Worm (Caenorhabditis elegans) whole organism, L1 larva: ENCODE data around the gene W07G4.5.

Experiments used
- F16B12.6 ChIP-seq: fragments of 150-350 bp; optimal IDR thresholded peaks from 2 replicates; lab custom pipeline; 2014; ENCODE audit warnings: missing biosample characterization, missing genetic modification characterization
- Y116A8C.19 ChIP-seq: sonication (generic microtip); optimal IDR thresholded peaks from 2 replicates; lab custom pipeline; 2016; ENCODE audit warnings: missing compliant biosample characterization, missing genetic modification characterization, borderline replicate concordance
- alr-1 ChIP-seq: fragments of 200-800 bp; sonication (Bioruptor generic); optimal IDR thresholded peaks from 2 replicates; lab custom pipeline; 2018; ENCODE audit warnings: borderline replicate concordance, mild to moderate bottlenecking, missing genetic modification characterization, missing compliant biosample characterization
- aly-2 ChIP-seq: fragments of 150-350 bp; optimal IDR thresholded peaks from 2 replicates; lab custom pipeline; 2014; ENCODE audit warnings: missing biosample characterization, missing genetic modification characterization
- blmp-1 ChIP-seq: fragments of 150-350 bp; optimal IDR thresholded peaks from 2 replicates; lab custom pipeline; 2014; ENCODE audit warnings: missing biosample characterization, missing genetic modification characterization
- ceh-82 ChIP-seq, 3 experiments: fragments of 150-350 bp in 1 of 3; sonication (generic microtip) in 2 of 3; optimal IDR thresholded peaks; 2 replicates each; lab custom pipeline; 2014 to 2017; ENCODE audit warnings: missing biosample characterization in 3 of 3, missing genetic modification characterization in 3 of 3
- dpl-1 ChIP-seq, 3 experiments: fragments of 150-350 bp in 2 of 3; sonication (generic microtip) in 1 of 3; optimal IDR thresholded peaks; 2 replicates each; lab custom pipeline; 2014 to 2017; ENCODE audit warnings: missing biosample characterization in 3 of 3, missing genetic modification characterization in 3 of 3, missing genetic modification reagents in 3 of 3
- efl-1 ChIP-seq, 4 experiments: fragments of 150-350 bp; optimal IDR thresholded peaks in 3 of 4; peaks in 1 of 4; 1 replicate in 1 of 4; 2 replicates in 3 of 4; lab custom pipeline; 2014; ENCODE audit warnings: missing biosample characterization in 2 of 4, missing genetic modification characterization in 2 of 4, missing genetic modification reagents in 2 of 4
- efl-3 ChIP-seq: fragments of 200-800 bp; sonication (Bioruptor generic); optimal IDR thresholded peaks from 2 replicates; lab custom pipeline; 2018; ENCODE audit warnings: mild to moderate bottlenecking, missing genetic modification characterization, missing compliant biosample characterization
- elt-2 ChIP-seq: sonication (generic microtip); optimal IDR thresholded peaks from 2 replicates; lab custom pipeline; 2016; ENCODE audit warnings: missing genetic modification characterization, mild to moderate bottlenecking, inconsistent platforms, missing compliant biosample characterization, missing genetic modification reagents
- elt-3 ChIP-seq, 6 experiments: fragments of 150-350 bp in 1 of 6; sonication (generic microtip); optimal IDR thresholded peaks; 2 replicates each; lab custom pipeline; 2017 to 2018; ENCODE audit warnings: missing biosample characterization in 6 of 6, missing genetic modification characterization in 6 of 6, inconsistent platforms in 1 of 6
- fkh-10 ChIP-seq: sonication (generic microtip); optimal IDR thresholded peaks from 2 replicates; lab custom pipeline; 2017; ENCODE audit warnings: missing biosample characterization, missing genetic modification reagents, missing genetic modification characterization
- fkh-4 ChIP-seq: sonication (generic microtip); optimal IDR thresholded peaks from 2 replicates; lab custom pipeline; 2016; ENCODE audit warnings: missing compliant biosample characterization, missing genetic modification characterization, borderline replicate concordance
- grh-1 ChIP-seq: fragments of 200-800 bp; sonication (Bioruptor generic); IDR thresholded peaks from 2 replicates; pipeline ENCODE4 v1.3.6; 2022; ENCODE audit warnings: missing genetic modification reagents, missing genetic modification characterization, missing compliant biosample characterization
- hlh-4 ChIP-seq: sonication (generic microtip); optimal IDR thresholded peaks from 2 replicates; lab custom pipeline; 2016; ENCODE audit warnings: mild to moderate bottlenecking, missing genetic modification characterization, missing compliant biosample characterization
- lin-14 ChIP-seq: fragments of 200-800 bp; sonication (Bioruptor generic); optimal IDR thresholded peaks from 2 replicates; lab custom pipeline; 2018; ENCODE audit warnings: mild to moderate bottlenecking, missing genetic modification characterization, moderate library complexity, missing compliant biosample characterization
- lin-35 ChIP-seq, 2 experiments: fragments of 150-350 bp; optimal IDR thresholded peaks; 2 replicates each; lab custom pipeline; 2014; ENCODE audit warnings: missing biosample characterization in 2 of 2, missing genetic modification characterization in 2 of 2, missing genetic modification reagents in 2 of 2
- lir-3 ChIP-seq: sonication (generic microtip); optimal IDR thresholded peaks from 2 replicates; lab custom pipeline; 2016; ENCODE audit warnings: mild to moderate bottlenecking, missing genetic modification characterization, moderate library complexity, missing compliant biosample characterization; ENCODE audit not compliant: poor library complexity
- lsy-2 ChIP-seq, 2 experiments: fragments of 150-350 bp; optimal IDR thresholded peaks; 2 replicates each; lab custom pipeline; 2014; ENCODE audit warnings: missing biosample characterization in 2 of 2, missing genetic modification characterization in 2 of 2
- nhr-11 ChIP-seq: fragments of 150-350 bp; optimal IDR thresholded peaks from 2 replicates; lab custom pipeline; 2014; ENCODE audit warnings: missing biosample characterization, missing genetic modification characterization
- nhr-12 ChIP-seq: sonication (generic microtip); optimal IDR thresholded peaks from 2 replicates; lab custom pipeline; 2017; ENCODE audit warnings: missing biosample characterization, missing genetic modification characterization
- nhr-237 ChIP-seq: fragments of 150-350 bp; optimal IDR thresholded peaks from 2 replicates; lab custom pipeline; 2014; ENCODE audit warnings: missing biosample characterization, missing genetic modification characterization
- nhr-28 ChIP-seq: fragments of 150-350 bp; optimal IDR thresholded peaks from 2 replicates; lab custom pipeline; 2014; ENCODE audit warnings: missing biosample characterization, missing genetic modification characterization
- nhr-71 ChIP-seq: sonication (generic microtip); optimal IDR thresholded peaks from 2 replicates; lab custom pipeline; 2016; ENCODE audit warnings: mild to moderate bottlenecking, missing genetic modification characterization, moderate library complexity, missing compliant biosample characterization
- nhr-76 ChIP-seq: sonication (generic microtip); optimal IDR thresholded peaks from 2 replicates; lab custom pipeline; 2017; ENCODE audit warnings: missing biosample characterization, missing genetic modification characterization
- nhr-84 ChIP-seq: sonication (generic microtip); optimal IDR thresholded peaks from 2 replicates; lab custom pipeline; 2017; ENCODE audit warnings: missing biosample characterization, missing genetic modification characterization
- nhr-90 ChIP-seq: sonication (generic microtip); optimal IDR thresholded peaks from 2 replicates; lab custom pipeline; 2016; ENCODE audit warnings: mild to moderate bottlenecking, missing genetic modification characterization, missing compliant biosample characterization; ENCODE audit not compliant: poor library complexity
- pax-3 ChIP-seq: fragments of 200-800 bp; sonication (Bioruptor generic); optimal IDR thresholded peaks from 2 replicates; lab custom pipeline; 2018; ENCODE audit warnings: mild to moderate bottlenecking, missing genetic modification characterization, moderate library complexity, missing compliant biosample characterization
- pqm-1 ChIP-seq: sonication (generic microtip); optimal IDR thresholded peaks from 3 replicates; lab custom pipeline; 2017; ENCODE audit warnings: missing biosample characterization, missing genetic modification characterization
- rnt-1 ChIP-seq: sonication (generic microtip); optimal IDR thresholded peaks from 2 replicates; lab custom pipeline; 2016; ENCODE audit warnings: mild to moderate bottlenecking, missing genetic modification characterization, moderate library complexity, missing compliant biosample characterization
- skn-1 ChIP-seq: fragments of 150-350 bp; optimal IDR thresholded peaks from 2 replicates; lab custom pipeline; 2014; ENCODE audit warnings: missing biosample characterization, missing genetic modification characterization
- snpc-4 ChIP-seq: fragments of 150-350 bp; optimal IDR thresholded peaks from 2 replicates; lab custom pipeline; 2014; ENCODE audit warnings: missing biosample characterization, missing genetic modification characterization
- sptf-1 ChIP-seq: fragments of 150-350 bp; optimal IDR thresholded peaks from 2 replicates; lab custom pipeline; 2014; ENCODE audit warnings: missing biosample characterization, missing genetic modification characterization
- tbx-2 ChIP-seq: sonication (generic microtip); optimal IDR thresholded peaks from 2 replicates; lab custom pipeline; 2016; ENCODE audit warnings: missing genetic modification characterization, missing compliant biosample characterization
- unc-62 ChIP-seq: fragments of 150-350 bp; optimal IDR thresholded peaks from 2 replicates; lab custom pipeline; 2014; ENCODE audit warnings: missing biosample characterization, missing genetic modification reagents, missing genetic modification characterization
- zip-4 ChIP-seq: fragments of 200-800 bp; sonication (Bioruptor generic); optimal IDR thresholded peaks from 2 replicates; lab custom pipeline; 2018; ENCODE audit warnings: mild to moderate bottlenecking, missing genetic modification characterization, moderate library complexity, missing compliant biosample characterization
- ztf-11 ChIP-seq, 2 experiments: sonication (generic microtip); optimal IDR thresholded peaks; 2 replicates each; lab custom pipeline; 2016 to 2017; ENCODE audit warnings: missing genetic modification characterization in 2 of 2, missing biosample characterization in 1 of 2, missing compliant biosample characterization in 1 of 2

Gene W07G4.5

DNA sequence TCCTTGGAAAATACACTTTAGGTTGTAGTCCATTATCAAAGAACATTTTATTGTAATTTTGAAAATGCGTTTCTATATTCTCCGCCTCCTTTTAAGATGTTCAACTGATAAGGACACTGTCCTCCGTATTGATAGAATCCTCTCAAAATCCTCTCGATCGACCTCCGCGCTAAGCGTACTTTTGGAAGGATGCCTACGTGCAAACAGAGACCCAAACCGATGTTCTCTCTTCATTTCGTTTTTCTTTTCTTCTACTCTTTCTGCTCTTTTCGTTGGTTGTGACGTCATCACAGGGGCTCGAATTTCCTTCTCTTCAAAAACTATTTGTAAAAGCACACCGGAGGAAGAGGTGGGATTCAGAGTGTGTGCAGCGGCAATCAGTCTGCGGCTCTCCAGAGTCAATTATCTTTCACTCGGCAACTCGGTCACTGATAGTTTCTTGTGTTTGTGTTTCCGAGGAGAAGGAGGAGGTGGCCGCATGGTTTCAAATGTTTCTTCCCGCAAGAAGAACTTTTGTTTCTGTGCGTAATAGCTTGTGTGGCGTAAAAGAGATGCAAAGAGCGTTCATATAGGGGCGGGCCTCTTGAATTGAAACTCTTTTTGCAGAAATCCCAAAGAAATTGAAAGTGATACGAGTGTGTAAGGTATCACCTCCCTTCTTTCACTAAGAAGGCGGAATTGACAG, 34.8 kb downstream of the W07G4.5 start, which contains the start of gene C34B4.2 (continued):
- peak in 2 of 6 experiments; percentile 8 to 38 for TF ChIP-seq elt-3 (tag; optimal IDR thresholded peaks at IDR 0.05; lab: Kevin White, UChicago)
- TF ChIP-seq nhr-237, result no peak
- no peak for TF ChIP-seq sptf-1 (tag; lab: Kevin White, UChicago)
- peak; percentile 59 for TF ChIP-seq nhr-90 (tag; lab: Kevin White, UChicago)
- TF ChIP-seq elt-2, result peak; percentile 76
- no peak for TF ChIP-seq alr-1 (tag; lab: Kevin White, UChicago)

DNA sequence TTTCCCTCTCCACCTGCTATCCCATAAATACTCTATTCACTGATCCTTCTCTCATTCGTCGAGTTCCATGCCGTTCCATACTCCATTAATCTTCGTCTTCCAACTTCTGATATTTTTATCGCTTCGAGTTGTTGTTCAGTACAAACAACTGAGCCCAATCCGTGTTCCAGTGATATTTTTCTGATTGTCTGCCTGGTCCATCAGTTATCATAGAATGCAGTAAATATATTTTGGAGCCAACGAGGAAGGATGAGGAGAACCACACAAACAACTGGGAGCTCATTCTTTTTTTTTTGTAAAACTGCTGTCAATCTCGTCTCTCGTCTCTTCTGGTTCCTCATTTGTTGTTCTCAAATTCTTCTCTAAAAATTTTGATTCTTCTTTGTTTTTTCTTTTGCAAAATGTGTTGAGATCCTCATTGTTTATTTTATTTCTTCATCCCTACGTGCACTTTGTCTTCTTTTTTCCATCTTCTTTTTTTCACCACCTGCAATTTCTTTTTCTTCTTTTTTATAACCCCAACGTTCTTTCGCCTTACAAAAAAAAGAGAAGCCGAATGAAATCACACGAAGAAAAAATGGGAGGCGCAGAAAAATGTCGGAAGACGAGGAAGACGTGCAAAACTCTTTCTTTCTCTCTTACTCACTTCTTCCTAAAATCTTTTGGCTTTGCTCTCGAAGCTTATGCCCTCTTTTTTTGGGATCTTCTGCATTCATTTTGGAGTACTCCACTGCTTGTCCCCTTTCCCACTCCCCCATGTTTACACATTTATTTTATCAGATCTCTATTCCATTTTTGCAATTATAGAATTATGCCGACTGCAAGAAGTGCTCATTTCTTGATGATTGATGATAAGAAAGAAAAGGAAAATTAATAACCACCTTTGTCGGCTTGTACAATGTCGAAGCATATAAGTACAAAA, 36.2 kb downstream of the W07G4.5 start:
- TF ChIP-seq snpc-4 (tag; lab: Kevin White, UChicago) (no peak), nhr-12 (no peak), rnt-1 (tag; lab: Kevin White, UChicago) (peak; percentile 8), nhr-76 (tag; lab: Kevin White, UChicago) (no peak), nhr-28 (tag; lab: Kevin White, UChicago) (no peak), nhr-84 (tag; lab: Kevin White, UChicago) (no peak), nhr-90 (tag; lab: Kevin White, UChicago) (no peak), tbx-2 (tag; lab: Kevin White, UChicago) (no peak), lir-3 (no peak), alr-1 (tag; lab: Kevin White, UChicago) (no peak), efl-1 (optimal IDR thresholded peaks at IDR 0.05; lab: Kevin White, UChicago) (no peak), efl-1 (GFP tag; optimal IDR thresholded peaks at IDR 0.05 in 1 of 2; lab: Kevin White, UChicago) (peak in 1 of 2 experiments; percentile 52), Y116A8C.19 (tag; lab: Kevin White, UChicago) (no peak), grh-1 (GFP tag; lab: Robert Waterston, UW) (no peak), hlh-4 (tag; lab: Kevin White, UChicago) (no peak), lin-14 (GFP tag; lab: Kevin White, UChicago) (peak; percentile 69), ceh-82 (tag; optimal IDR thresholded peaks at IDR 0.05; lab: Kevin White, UChicago) (peak in 1 of 3 experiments; percentile 32), F16B12.6 (no peak), elt-3 (tag; optimal IDR thresholded peaks at IDR 0.05; lab: Kevin White, UChicago) (no peak), efl-3 (GFP tag; lab: Kevin White, UChicago) (no peak), aly-2 (no peak), skn-1 (tag; lab: Kevin White, UChicago) (no peak), lin-35 (GFP tag; optimal IDR thresholded peaks at IDR 0.05; lab: Kevin White, UChicago) (no peak), zip-4 (GFP tag; lab: Kevin White, UChicago) (no peak), dpl-1 (GFP tag; optimal IDR thresholded peaks at IDR 0.05; lab: Kevin White, UChicago) (no peak), pax-3 (peak; percentile 9), blmp-1 (tag; lab: Kevin White, UChicago) (no peak), nhr-11 (tag; lab: Kevin White, UChicago) (no peak), nhr-237 (no peak), unc-62 (GFP tag; lab: Kevin White, UChicago) (no peak), fkh-4 (no peak), lsy-2 (tag; optimal IDR thresholded peaks at IDR 0.05; lab: Kevin White, UChicago) (peak in 1 of 2 experiments; percentile 33), pqm-1 (no peak), fkh-10 (no peak), ztf-11 (tag; optimal IDR thresholded peaks at IDR 0.05; lab: Kevin White, UChicago) (no peak), nhr-71 (tag; lab: Kevin White, UChicago) (peak; percentile 12)
